Worm (Caenorhabditis elegans) whole organism, young adult: Measurements from ENCODE around the gene M02B7.7.

Experiments used
- C06A6.2 ChIP-seq: fragments of 200-800 bp; sonication (Bioruptor generic); conservative IDR thresholded peaks from 2 replicates; pipeline ENCODE4 v1.3.6; 2022; ENCODE audit warnings: missing genetic modification characterization, missing compliant biosample characterization
- C17E4.6 ChIP-seq: fragments of 200-800 bp; sonication (Bioruptor generic); IDR thresholded peaks from 2 replicates; pipeline ENCODE4 v1.3.6; 2022; ENCODE audit warnings: missing genetic modification reagents, missing genetic modification characterization, missing compliant biosample characterization
- F22D6.2 ChIP-seq: sonication (generic microtip); optimal IDR thresholded peaks from 2 replicates; lab custom pipeline; 2016; ENCODE audit warnings: mild to moderate bottlenecking, missing genetic modification characterization, missing compliant biosample characterization
- F57C9.4 ChIP-seq: sonication (generic microtip); optimal IDR thresholded peaks from 2 replicates; lab custom pipeline; 2017; ENCODE audit warnings: mild to moderate bottlenecking, missing genetic modification characterization, missing compliant biosample characterization
- T07F8.4 ChIP-seq: sonication (generic microtip); optimal IDR thresholded peaks from 2 replicates; lab custom pipeline; 2016; ENCODE audit warnings: mild to moderate bottlenecking, missing genetic modification characterization, moderate library complexity, missing compliant biosample characterization
- Y95B8A.8 ChIP-seq: fragments of 200-800 bp; sonication (Bioruptor generic); IDR thresholded peaks from 2 replicates; pipeline ENCODE4 v1.3.6; 2022; ENCODE audit warnings: missing genetic modification reagents, missing genetic modification characterization, missing compliant biosample characterization
- ZK185.1 ChIP-seq: sonication (generic microtip); optimal IDR thresholded peaks from 2 replicates; lab custom pipeline; 2016; ENCODE audit warnings: mild to moderate bottlenecking, missing genetic modification characterization, missing compliant biosample characterization; ENCODE audit not compliant: poor library complexity, severe bottlenecking
- akir-1 ChIP-seq: fragments of 200-800 bp; sonication (Bioruptor generic); optimal IDR thresholded peaks from 2 replicates; lab custom pipeline; 2018; ENCODE audit warnings: mild to moderate bottlenecking, missing genetic modification characterization, moderate library complexity, missing compliant biosample characterization
- athp-1 ChIP-seq: sonication (generic microtip); optimal IDR thresholded peaks from 2 replicates; lab custom pipeline; 2017; ENCODE audit warnings: mild to moderate bottlenecking, missing genetic modification characterization, missing compliant biosample characterization
- attf-6 ChIP-seq: fragments of 200-800 bp; sonication (Bioruptor generic); IDR thresholded peaks from 2 replicates; pipeline ENCODE4 v1.3.6; 2022; ENCODE audit warnings: missing genetic modification reagents, missing genetic modification characterization, missing compliant biosample characterization
- bed-2 ChIP-seq: fragments of 200-800 bp; sonication (Bioruptor generic); IDR thresholded peaks from 2 replicates; pipeline ENCODE4 v1.3.6; 2022; ENCODE audit warnings: missing genetic modification reagents, missing genetic modification characterization, missing compliant biosample characterization
- cebp-1 ChIP-seq, 2 experiments: fragments of 200-800 bp in 1 of 2; sonication (Bioruptor generic) in 1 of 2; sonication (generic microtip) in 1 of 2; IDR thresholded peaks in 1 of 2; optimal IDR thresholded peaks in 1 of 2; 2 replicates each; pipeline versions ENCODE4 v1.3.6 to Lab custom; 2017 to 2022; ENCODE audit warnings: missing compliant biosample characterization in 2 of 2, missing genetic modification characterization in 2 of 2, mild to moderate bottlenecking in 1 of 2, missing genetic modification reagents in 1 of 2, moderate library complexity in 1 of 2
- cebp-2 ChIP-seq: fragments of 200-800 bp; sonication (Bioruptor generic); IDR thresholded peaks from 2 replicates; pipeline ENCODE4 v1.3.6; 2022; ENCODE audit warnings: missing genetic modification characterization, missing compliant biosample characterization
- ceh-91 ChIP-seq: fragments of 200-800 bp; sonication (Bioruptor generic); IDR thresholded peaks from 2 replicates; pipeline ENCODE4 v1.3.6; 2022; ENCODE audit warnings: missing genetic modification reagents, missing genetic modification characterization, missing compliant biosample characterization
- die-1 ChIP-seq: sonication (generic microtip); optimal IDR thresholded peaks from 2 replicates; lab custom pipeline; 2016; ENCODE audit warnings: missing genotype, mild to moderate bottlenecking, missing genetic modification characterization, missing compliant biosample characterization
- efl-1 ChIP-seq: fragments of 150-350 bp; optimal IDR thresholded peaks from 2 replicates; lab custom pipeline; 2014; ENCODE audit warnings: missing biosample characterization, missing genetic modification reagents, missing genetic modification characterization
- fkh-3 ChIP-seq: sonication (generic microtip); optimal IDR thresholded peaks from 2 replicates; lab custom pipeline; 2016; ENCODE audit warnings: mild to moderate bottlenecking, missing genetic modification characterization, missing compliant biosample characterization
- him-1 ChIP-seq: sonication (generic microtip); optimal IDR thresholded peaks from 2 replicates; lab custom pipeline; 2016; ENCODE audit warnings: missing genotype, missing genetic modification reagents, missing genetic modification characterization, missing compliant biosample characterization
- hmg-1.2 ChIP-seq: fragments of 200-800 bp; sonication (Bioruptor generic); IDR thresholded peaks from 2 replicates; pipeline ENCODE4 v1.3.6; 2022; ENCODE audit warnings: missing genetic modification reagents, missing genetic modification characterization, missing compliant biosample characterization
- hmg-20 ChIP-seq: fragments of 200-800 bp; sonication (Bioruptor generic); IDR thresholded peaks from 2 replicates; pipeline ENCODE4 v1.3.6; 2022; ENCODE audit warnings: missing genetic modification reagents, missing genetic modification characterization, missing compliant biosample characterization
- lin-26 ChIP-seq: fragments of 200-800 bp; sonication (Bioruptor generic); IDR thresholded peaks from 2 replicates; pipeline ENCODE4 v1.3.6; 2022; ENCODE audit warnings: missing genetic modification reagents, missing genetic modification characterization, missing compliant biosample characterization
- lin-54 ChIP-seq: fragments of 200-800 bp; sonication (Bioruptor generic); optimal IDR thresholded peaks from 2 replicates; lab custom pipeline; 2018; ENCODE audit warnings: mild to moderate bottlenecking, missing genetic modification characterization, missing compliant biosample characterization
- mcd-1 ChIP-seq: fragments of 200-800 bp; sonication (Bioruptor generic); IDR thresholded peaks from 2 replicates; pipeline ENCODE4 v1.3.6; 2022; ENCODE audit warnings: missing genetic modification reagents, missing genetic modification characterization, missing compliant biosample characterization
- mxl-1 ChIP-seq: sonication (generic microtip); optimal IDR thresholded peaks from 2 replicates; lab custom pipeline; 2016; ENCODE audit warnings: missing genetic modification characterization, missing compliant biosample characterization
- nfyb-1 ChIP-seq: fragments of 200-800 bp; sonication (Bioruptor generic); IDR thresholded peaks from 2 replicates; pipeline ENCODE4 v1.3.6; 2022; ENCODE audit warnings: missing genetic modification reagents, missing genetic modification characterization, missing compliant biosample characterization
- nhr-120 ChIP-seq: fragments of 200-800 bp; sonication (Bioruptor generic); IDR thresholded peaks from 2 replicates; pipeline ENCODE4 v1.3.6; 2022; ENCODE audit warnings: missing genetic modification characterization, missing compliant biosample characterization
- nhr-90 ChIP-seq: sonication (generic microtip); optimal IDR thresholded peaks from 2 replicates; lab custom pipeline; 2016; ENCODE audit warnings: missing genotype, mild to moderate bottlenecking, missing genetic modification characterization, missing compliant biosample characterization
- pha-4 ChIP-seq: fragments of 150-350 bp; sonication (generic microtip); optimal IDR thresholded peaks from 2 replicates; lab custom pipeline; 2014; ENCODE audit warnings: missing biosample characterization, missing genetic modification reagents, missing genetic modification characterization
- rcor-1 ChIP-seq: fragments of 200-800 bp; sonication (Bioruptor generic); IDR thresholded peaks from 2 replicates; pipeline ENCODE4 v1.3.6; 2022; ENCODE audit warnings: missing genetic modification reagents, missing genetic modification characterization, missing compliant biosample characterization
- snpc-1.1 ChIP-seq: sonication (generic microtip); optimal IDR thresholded peaks from 2 replicates; lab custom pipeline; 2017; ENCODE audit warnings: missing genetic modification characterization, mild to moderate bottlenecking, missing compliant biosample characterization, antibody characterized with exemption, moderate library complexity, missing genotype, missing genetic modification reagents; ENCODE audit not compliant: insufficient read depth
- snpc-4 ChIP-seq, 5 experiments: fragments of 150-350 bp in 1 of 5; sonication (generic microtip) in 4 of 5; optimal IDR thresholded peaks; 2 replicates each; lab custom pipeline; 2014 to 2018; ENCODE audit warnings: missing genetic modification characterization in 5 of 5, missing biosample characterization in 3 of 5, antibody characterized with exemption in 2 of 5, mild to moderate bottlenecking in 2 of 5, missing compliant biosample characterization in 2 of 5, missing genotype in 2 of 5, moderate library complexity in 2 of 5, missing genetic modification reagents in 1 of 5
- unc-62 ChIP-seq: fragments of 150-350 bp; optimal IDR thresholded peaks from 2 replicates; lab custom pipeline; 2014; ENCODE audit warnings: missing biosample characterization, missing genetic modification reagents, missing genetic modification characterization
- zfh-2 ChIP-seq: fragments of 200-800 bp; sonication (Bioruptor generic); conservative IDR thresholded peaks from 2 replicates; pipeline ENCODE4 v1.3.6; 2022; ENCODE audit warnings: missing genetic modification reagents, missing genetic modification characterization, missing compliant biosample characterization
- ztf-25 ChIP-seq: fragments of 200-800 bp; sonication (Bioruptor generic); IDR thresholded peaks from 2 replicates; pipeline ENCODE4 v1.3.6; 2022; ENCODE audit warnings: missing genetic modification reagents, missing genetic modification characterization, missing compliant biosample characterization
- ztf-3 ChIP-seq: fragments of 200-800 bp; sonication (Bioruptor generic); optimal IDR thresholded peaks from 2 replicates; lab custom pipeline; 2018; ENCODE audit warnings: mild to moderate bottlenecking, missing genetic modification characterization, missing compliant biosample characterization

M02B7.7 gene

DNA sequence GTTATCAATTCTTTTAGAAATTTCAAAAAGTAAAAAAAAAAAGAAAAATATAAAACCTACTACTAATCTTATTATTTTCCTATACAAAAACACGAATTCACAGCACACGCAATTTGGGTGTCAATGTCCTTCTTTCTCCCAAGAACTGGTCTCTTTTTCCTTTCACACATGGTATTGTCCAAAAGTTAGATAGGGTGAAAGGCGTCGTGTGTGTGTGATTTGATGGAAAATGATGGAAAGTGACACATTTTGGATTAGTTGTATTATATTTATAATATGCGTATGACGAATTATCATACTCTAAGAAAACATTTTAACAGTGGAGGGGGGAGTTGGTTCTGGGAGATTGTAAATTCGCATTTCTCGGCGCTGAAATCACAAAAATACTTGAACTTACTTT, 20.7 kb upstream of the M02B7.7 start:
- no peak for TF ChIP-seq fkh-3 (tag; lab: Kevin White, UChicago)
- no peak for TF ChIP-seq mxl-1 (tag; lab: Kevin White, UChicago)
- TF ChIP-seq snpc-4 (GFP tag; optimal IDR thresholded peaks at IDR 0.05; lab: Kevin White, UChicago): no peak
- no peak for TF ChIP-seq snpc-4 (tag; optimal IDR thresholded peaks at IDR 0.05; lab: Kevin White, UChicago)
- no peak for TF ChIP-seq die-1 (tag; lab: Kevin White, UChicago)
- TF ChIP-seq lin-26 (GFP tag; lab: Robert Waterston, UW): no peak
- no peak for TF ChIP-seq pha-4 (tag; lab: Kevin White, UChicago)
- TF ChIP-seq Y95B8A.8: no peak
- TF ChIP-seq ceh-91 (GFP tag; lab: Robert Waterston, UW): no peak
- TF ChIP-seq rcor-1 (GFP tag; lab: Robert Waterston, UW): no peak
- no peak for TF ChIP-seq cebp-2 (GFP tag; lab: Robert Waterston, UW)
- no peak for TF ChIP-seq ZK185.1
- TF ChIP-seq cebp-1 (GFP tag; IDR thresholded peaks at IDR 0.05; lab: Robert Waterston, UW): no peak
- TF ChIP-seq cebp-1 (tag; optimal IDR thresholded peaks at IDR 0.05; lab: Kevin White, UChicago): no peak
- TF ChIP-seq T07F8.4: no peak
- TF ChIP-seq lin-54 (GFP tag; lab: Kevin White, UChicago): no peak

DNA sequence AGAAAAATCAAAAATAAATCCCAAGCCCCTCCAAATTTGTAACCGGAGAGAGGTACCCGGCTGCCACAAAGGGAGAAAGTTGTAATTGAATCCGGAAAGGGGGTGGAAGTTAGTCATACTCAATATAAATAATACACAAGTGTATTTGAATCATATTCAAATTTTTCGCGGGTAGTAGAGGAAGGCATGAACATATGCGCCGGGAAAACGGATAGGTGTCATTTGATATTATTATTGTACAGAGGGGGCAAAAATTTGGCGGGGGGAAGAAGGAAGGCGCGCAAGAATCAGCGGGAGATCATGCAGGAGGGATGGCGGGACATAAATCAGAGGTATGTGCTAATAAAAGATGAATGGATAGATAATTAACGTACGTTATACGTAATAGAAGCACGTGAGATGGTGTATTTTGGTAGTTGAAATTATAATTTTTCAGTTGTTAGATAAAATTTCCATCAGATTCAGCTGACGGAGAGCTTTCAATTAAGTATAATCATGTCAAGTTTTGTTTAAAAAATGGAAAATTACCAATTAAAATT, 19.7 kb upstream of the M02B7.7 start, which contains the start of gene F28F9.3:
F28F9.3 (plus strand) TSS at position 301 of the 539 bp plus-strand sequence.
- TF ChIP-seq efl-1 (GFP tag; lab: Kevin White, UChicago): peak; percentile 53
- TF ChIP-seq nhr-120 (GFP tag; lab: Robert Waterston, UW): no peak

DNA sequence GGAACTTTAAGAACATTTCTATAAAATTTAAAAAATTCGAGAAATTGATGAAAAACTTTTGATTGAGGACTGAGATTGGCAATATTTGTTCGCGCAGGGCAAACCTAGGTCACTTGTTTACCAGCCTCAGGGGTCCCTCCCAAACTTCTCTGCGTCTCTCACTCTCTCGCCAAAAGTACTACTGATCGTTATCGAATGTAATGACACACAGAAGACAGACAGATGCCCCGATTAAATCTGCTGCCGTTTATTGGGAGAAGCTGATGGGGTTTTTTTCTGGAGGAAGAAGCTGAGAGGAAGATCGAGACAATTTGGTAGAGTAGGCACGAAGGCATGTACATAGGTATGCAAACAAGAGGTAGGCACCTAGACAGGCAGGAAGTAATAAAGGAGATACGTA, 18.4 kb upstream of the M02B7.7 start:
- TF ChIP-seq snpc-1.1 (no peak), mcd-1 (no peak), him-1 (tag; lab: Kevin White, UChicago) (no peak), akir-1 (no peak), C06A6.2 (GFP tag; lab: Robert Waterston, UW) (no peak), ceh-91 (GFP tag; lab: Robert Waterston, UW) (no peak), athp-1 (tag; lab: Kevin White, UChicago) (no peak), bed-2 (GFP tag; lab: Robert Waterston, UW) (no peak), nfyb-1 (GFP tag; lab: Robert Waterston, UW) (no peak), zfh-2 (GFP tag; lab: Robert Waterston, UW) (no peak), F22D6.2 (tag; lab: Kevin White, UChicago) (no peak), nhr-90 (tag; lab: Kevin White, UChicago) (no peak), Y95B8A.8 (no peak), C17E4.6 (GFP tag; lab: Robert Waterston, UW) (no peak), attf-6 (GFP tag; lab: Robert Waterston, UW) (no peak), ztf-25 (GFP tag; lab: Robert Waterston, UW) (no peak), F57C9.4 (tag; lab: Kevin White, UChicago) (no peak)

DNA sequence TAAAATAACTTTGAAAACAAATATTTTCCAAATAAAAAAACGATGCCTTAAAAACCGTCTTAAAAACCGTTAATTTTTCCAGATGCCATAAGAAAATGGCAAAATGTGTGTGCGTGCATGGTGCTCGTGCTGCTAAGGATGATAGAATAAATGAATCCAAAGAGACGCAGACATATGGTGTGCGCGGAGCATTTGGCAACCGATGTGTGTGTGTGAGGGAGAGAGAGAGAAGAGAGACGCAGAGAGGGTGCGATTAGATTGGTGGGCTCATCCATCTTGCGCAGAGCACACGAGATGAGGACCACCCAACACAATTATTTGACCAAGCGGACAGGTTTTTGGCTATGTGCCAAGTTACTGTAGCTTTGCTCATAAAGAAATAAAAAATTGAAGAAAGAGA, 17.7 kb upstream of the M02B7.7 start:
- no peak for TF ChIP-seq ztf-3
- no peak for TF ChIP-seq unc-62 (GFP tag; lab: Kevin White, UChicago)
- no peak for TF ChIP-seq pha-4 (tag; lab: Kevin White, UChicago)
- no peak for TF ChIP-seq nfyb-1 (GFP tag; lab: Robert Waterston, UW)
- TF ChIP-seq hmg-20: no peak
- TF ChIP-seq hmg-1.2 (GFP tag; lab: Robert Waterston, UW): peak; percentile 49; the same call in 1 of the 2 replicates
